Fruit fly (Drosophila melanogaster): ENCODE results near the gene CG10195.

dm6 chr2L:19469090-19469489, 15.4 kb downstream of the CG10195 start:
- TF ChIP-seq Sin3A (optimal IDR thresholded peaks at IDR 0.05): no peak
- TF ChIP-seq insv (optimal IDR thresholded peaks at IDR 0.05): no peak
- no peak for TF ChIP-seq Myc (optimal IDR thresholded peaks at IDR 0.05)

Data from Kc167 (cell line).